Fruit fly (Drosophila melanogaster) whole organism, adult: ENCODE data around the gene Hacd1.

Source experiments
- CG11617 ChIP-seq: fragments of 200-800 bp; sonication (Bioruptor generic); optimal IDR thresholded peaks from 2 replicates; lab custom pipeline; 2017; ENCODE audit warnings: mild to moderate bottlenecking, missing biosample characterization, missing genetic modification reagents, missing genetic modification characterization
- CG12768 ChIP-seq: fragments of 200-800 bp; sonication (Bioruptor generic); optimal IDR thresholded peaks from 2 replicates; lab custom pipeline; 2017; ENCODE audit warnings: missing biosample characterization, missing genetic modification characterization, mild to moderate bottlenecking, moderate library complexity, missing genetic modification reagents
- CG14711 ChIP-seq: fragments of 200-800 bp; sonication (Bioruptor generic); optimal IDR thresholded peaks from 2 replicates; lab custom pipeline; 2018; ENCODE audit warnings: missing biosample characterization, mild to moderate bottlenecking, missing genetic modification characterization, moderate library complexity
- CG1620 ChIP-seq: fragments of 200-800 bp; sonication (Bioruptor generic); optimal IDR thresholded peaks from 2 replicates; lab custom pipeline; 2016; ENCODE audit warnings: missing biosample characterization, missing genetic modification characterization
- CG33017 ChIP-seq: fragments of 200-800 bp; sonication (Bioruptor generic); optimal IDR thresholded peaks from 2 replicates; lab custom pipeline; 2018; ENCODE audit warnings: missing biosample characterization, mild to moderate bottlenecking, missing genetic modification characterization, moderate library complexity
- CG5204 ChIP-seq: fragments of 200-800 bp; sonication (Bioruptor generic); optimal IDR thresholded peaks from 2 replicates; lab custom pipeline; 2016; ENCODE audit warnings: missing biosample characterization, missing genetic modification characterization
- CG7045 ChIP-seq: fragments of 200-800 bp; sonication (Bioruptor generic); optimal IDR thresholded peaks from 2 replicates; lab custom pipeline; 2017; ENCODE audit warnings: missing biosample characterization, mild to moderate bottlenecking, missing genetic modification characterization
- CG7101 ChIP-seq: fragments of 200-800 bp; sonication (Bioruptor generic); optimal IDR thresholded peaks from 2 replicates; lab custom pipeline; 2018; ENCODE audit warnings: missing biosample characterization, mild to moderate bottlenecking, missing genetic modification characterization, moderate library complexity
- Clk ChIP-seq: fragments of 200-800 bp; sonication (Bioruptor generic); optimal IDR thresholded peaks from 2 replicates; lab custom pipeline; 2017; ENCODE audit warnings: missing biosample characterization, missing genetic modification characterization
- Crg-1 ChIP-seq: fragments of 200-800 bp; sonication (Bioruptor generic); optimal IDR thresholded peaks from 2 replicates; lab custom pipeline; 2016; ENCODE audit warnings: missing biosample characterization, missing genetic modification characterization
- Hr96 ChIP-seq: fragments of 200-800 bp; sonication (Bioruptor generic); optimal IDR thresholded peaks from 2 replicates; lab custom pipeline; 2016; ENCODE audit warnings: missing biosample characterization, missing genetic modification characterization
- Mnt ChIP-seq: fragments of 200-800 bp; sonication (Bioruptor generic); optimal IDR thresholded peaks from 2 replicates; lab custom pipeline; 2016; ENCODE audit warnings: missing biosample characterization, mild to moderate bottlenecking, missing genetic modification characterization
- bab1 ChIP-seq: fragments of 200-800 bp; sonication (Bioruptor generic); optimal IDR thresholded peaks from 3 replicates; lab custom pipeline; 2019; ENCODE audit warnings: missing biosample characterization, mild to moderate bottlenecking, missing genetic modification characterization, moderate library complexity
- cic ChIP-seq: fragments of 200-800 bp; sonication (Bioruptor generic); optimal IDR thresholded peaks from 2 replicates; lab custom pipeline; 2017; ENCODE audit warnings: missing biosample characterization, mild to moderate bottlenecking, missing genetic modification characterization, moderate library complexity
- cnc ChIP-seq, 2 experiments: fragments of >200 bp; optimal IDR thresholded peaks; 2 replicates each; lab custom pipeline; 2017
- kay ChIP-seq: fragments of 200-800 bp; sonication (Bioruptor generic); peaks from one replicate; lab custom pipeline; 2016; ENCODE audit warnings: missing biosample characterization, missing genetic modification characterization, borderline replicate concordance
- ovo ChIP-seq: fragments of 200-800 bp; sonication (Bioruptor generic); optimal IDR thresholded peaks from 2 replicates; lab custom pipeline; 2016; ENCODE audit warnings: missing biosample characterization, missing genetic modification characterization
- pad ChIP-seq: fragments of 200-800 bp; sonication (Bioruptor generic); optimal IDR thresholded peaks from 3 replicates; lab custom pipeline; 2017; ENCODE audit warnings: missing biosample characterization, missing genetic modification characterization, mild to moderate bottlenecking, moderate library complexity, missing genetic modification reagents
- tj ChIP-seq: fragments of 200-800 bp; sonication (Bioruptor generic); optimal IDR thresholded peaks from 3 replicates; lab custom pipeline; 2017; ENCODE audit warnings: missing biosample characterization, mild to moderate bottlenecking, missing genetic modification characterization, moderate library complexity
- toe ChIP-seq: fragments of 200-800 bp; sonication (Bioruptor generic); optimal IDR thresholded peaks from 2 replicates; lab custom pipeline; 2016; ENCODE audit warnings: missing biosample characterization, missing genetic modification characterization

The Hacd1 gene

DNA sequence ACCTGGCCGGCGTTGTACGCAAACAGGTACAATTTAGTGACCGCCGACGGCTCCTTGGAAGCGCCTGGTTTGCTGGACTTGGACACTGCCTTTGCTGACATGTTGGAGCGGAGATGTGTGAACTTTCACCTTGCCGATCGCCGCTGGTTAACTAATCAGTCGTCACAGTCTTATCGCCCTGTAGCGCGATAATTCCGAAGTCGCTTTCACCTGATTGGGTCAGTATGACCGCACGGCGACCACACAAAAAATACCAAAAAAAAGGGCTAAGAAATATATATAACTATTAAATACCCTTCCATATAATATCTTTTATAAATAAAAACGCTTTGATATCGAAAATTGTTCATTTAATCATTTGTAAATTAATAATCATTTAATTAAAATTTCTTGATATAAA is at the start of gene Hacd1:
Hacd1 (minus strand) TSS at position 216 of the 400 bp plus-strand sequence.
- no peak for TF ChIP-seq cnc (optimal IDR thresholded peaks at IDR 0.05; lab: Kevin White, UChicago)
- TF ChIP-seq kay (GFP tag; lab: Kevin White, UChicago): no peak
- peak; percentile 41 for TF ChIP-seq CG7045 (GFP tag; lab: Kevin White, UChicago)
- TF ChIP-seq Mnt (GFP tag; lab: Kevin White, UChicago): peak; percentile 5
- TF ChIP-seq CG12768 (GFP tag; lab: Kevin White, UChicago): peak; percentile 70
- TF ChIP-seq Clk (GFP tag; lab: Kevin White, UChicago): no peak
- TF ChIP-seq CG7101 (tag; lab: Kevin White, UChicago): no peak
- TF ChIP-seq CG1620 (GFP tag; lab: Kevin White, UChicago): no peak
- TF ChIP-seq bab1 (GFP tag; lab: Kevin White, UChicago): peak; percentile 38
- no peak for TF ChIP-seq CG14711 (tag; lab: Kevin White, UChicago)
- TF ChIP-seq CG11617: no peak
- no peak for TF ChIP-seq Hr96 (GFP tag; lab: Kevin White, UChicago)
- no peak for TF ChIP-seq ovo (GFP tag; lab: Kevin White, UChicago)
- TF ChIP-seq CG5204: no peak
- peak; percentile 17 for TF ChIP-seq CG33017
- peak; percentile 69 for TF ChIP-seq cic (GFP tag; lab: Kevin White, UChicago)
- TF ChIP-seq pad (GFP tag; lab: Kevin White, UChicago): no peak
- no peak for TF ChIP-seq Crg-1
- TF ChIP-seq tj: no peak
- no peak for TF ChIP-seq toe (GFP tag; lab: Kevin White, UChicago)

DNA sequence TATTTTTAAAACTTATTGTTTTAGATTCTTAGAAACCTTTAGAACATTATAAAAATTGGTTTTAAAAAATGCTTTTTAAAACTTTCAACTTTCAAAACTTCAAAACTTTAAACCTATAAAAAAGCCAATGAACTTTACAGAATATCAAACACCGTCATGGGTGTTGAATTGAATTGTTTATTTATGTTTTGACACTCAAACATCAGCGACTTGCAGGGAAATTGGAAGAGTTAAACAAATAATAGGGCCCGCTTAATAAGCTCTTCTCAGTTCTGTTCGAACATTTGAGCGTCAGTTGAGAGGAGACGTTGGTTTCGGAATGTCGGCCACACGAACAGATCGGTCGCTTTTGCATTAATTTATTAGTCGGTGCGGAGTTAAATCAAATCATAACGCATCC is 47.1 kb upstream of the Hacd1 start, which contains the start of gene PLCXD:
PLCXD (plus strand) TSS at position 286 of the 400 bp plus-strand sequence.
- TF ChIP-seq Crg-1 (no peak), CG12768 (GFP tag; lab: Kevin White, UChicago) (no peak), CG5204 (no peak), bab1 (GFP tag; lab: Kevin White, UChicago) (no peak), pad (GFP tag; lab: Kevin White, UChicago) (no peak), Hr96 (GFP tag; lab: Kevin White, UChicago) (no peak), Mnt (GFP tag; lab: Kevin White, UChicago) (no peak), ovo (GFP tag; lab: Kevin White, UChicago) (no peak), tj (no peak), cic (GFP tag; lab: Kevin White, UChicago) (no peak), CG14711 (tag; lab: Kevin White, UChicago) (no peak), kay (GFP tag; lab: Kevin White, UChicago) (no peak), CG7045 (GFP tag; lab: Kevin White, UChicago) (no peak), CG33017 (no peak), toe (GFP tag; lab: Kevin White, UChicago) (no peak), CG11617 (no peak)

DNA sequence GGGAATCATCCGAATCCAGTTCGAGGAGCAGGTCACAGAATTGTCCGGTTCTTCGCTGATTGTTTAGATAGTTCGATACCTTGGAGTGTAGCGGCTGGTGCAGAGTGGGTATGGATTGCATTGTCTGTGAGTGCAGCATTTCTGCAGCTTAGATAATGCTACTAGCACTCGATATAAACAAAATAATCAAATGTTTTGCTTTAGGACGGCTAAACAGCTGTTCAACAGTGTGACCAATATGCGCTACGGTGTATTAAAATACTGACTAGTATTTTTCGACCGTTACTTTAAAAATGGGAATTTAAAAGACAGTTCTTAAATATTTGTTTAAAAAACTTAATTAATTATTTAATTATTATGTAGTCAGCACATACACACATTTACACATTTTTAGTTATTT is 46.7 kb upstream of the Hacd1 start, which contains the start of gene Plzf:
Plzf (minus strand) TSS at position 196 of the 400 bp plus-strand sequence.
- TF ChIP-seq pad (GFP tag; lab: Kevin White, UChicago) (no peak), cic (GFP tag; lab: Kevin White, UChicago) (no peak), CG5204 (no peak), CG11617 (no peak), CG33017 (no peak), Clk (GFP tag; lab: Kevin White, UChicago) (no peak), CG7045 (GFP tag; lab: Kevin White, UChicago) (no peak), kay (GFP tag; lab: Kevin White, UChicago) (no peak), ovo (GFP tag; lab: Kevin White, UChicago) (no peak), CG14711 (tag; lab: Kevin White, UChicago) (no peak), Mnt (GFP tag; lab: Kevin White, UChicago) (no peak), CG7101 (tag; lab: Kevin White, UChicago) (no peak), bab1 (GFP tag; lab: Kevin White, UChicago) (no peak)

DNA sequence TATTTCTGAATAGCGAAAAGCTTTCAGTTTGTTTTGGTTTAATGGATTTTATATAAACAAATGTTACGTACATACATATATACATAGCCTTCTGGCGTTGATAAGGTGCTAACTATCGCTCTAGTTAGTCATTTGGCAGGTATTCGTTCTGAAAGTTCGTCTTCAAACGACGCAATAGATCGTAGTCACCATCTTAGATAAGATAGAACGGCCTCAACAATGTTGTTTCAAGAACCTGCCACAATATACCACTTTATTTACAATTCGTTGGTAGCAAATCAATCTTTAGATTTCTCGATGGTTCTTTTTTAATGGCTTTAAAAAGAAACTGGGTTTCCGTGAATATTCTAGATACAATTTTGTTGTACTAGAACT is 44.8 kb upstream of the Hacd1 start:
- TF ChIP-seq tj (no peak), Hr96 (GFP tag; lab: Kevin White, UChicago) (no peak), CG14711 (tag; lab: Kevin White, UChicago) (no peak), ovo (GFP tag; lab: Kevin White, UChicago) (no peak), cnc (optimal IDR thresholded peaks at IDR 0.05; lab: Kevin White, UChicago) (no peak), CG7045 (GFP tag; lab: Kevin White, UChicago) (no peak), CG7101 (tag; lab: Kevin White, UChicago) (no peak), CG12768 (GFP tag; lab: Kevin White, UChicago) (no peak), CG33017 (no peak), CG5204 (no peak)

DNA sequence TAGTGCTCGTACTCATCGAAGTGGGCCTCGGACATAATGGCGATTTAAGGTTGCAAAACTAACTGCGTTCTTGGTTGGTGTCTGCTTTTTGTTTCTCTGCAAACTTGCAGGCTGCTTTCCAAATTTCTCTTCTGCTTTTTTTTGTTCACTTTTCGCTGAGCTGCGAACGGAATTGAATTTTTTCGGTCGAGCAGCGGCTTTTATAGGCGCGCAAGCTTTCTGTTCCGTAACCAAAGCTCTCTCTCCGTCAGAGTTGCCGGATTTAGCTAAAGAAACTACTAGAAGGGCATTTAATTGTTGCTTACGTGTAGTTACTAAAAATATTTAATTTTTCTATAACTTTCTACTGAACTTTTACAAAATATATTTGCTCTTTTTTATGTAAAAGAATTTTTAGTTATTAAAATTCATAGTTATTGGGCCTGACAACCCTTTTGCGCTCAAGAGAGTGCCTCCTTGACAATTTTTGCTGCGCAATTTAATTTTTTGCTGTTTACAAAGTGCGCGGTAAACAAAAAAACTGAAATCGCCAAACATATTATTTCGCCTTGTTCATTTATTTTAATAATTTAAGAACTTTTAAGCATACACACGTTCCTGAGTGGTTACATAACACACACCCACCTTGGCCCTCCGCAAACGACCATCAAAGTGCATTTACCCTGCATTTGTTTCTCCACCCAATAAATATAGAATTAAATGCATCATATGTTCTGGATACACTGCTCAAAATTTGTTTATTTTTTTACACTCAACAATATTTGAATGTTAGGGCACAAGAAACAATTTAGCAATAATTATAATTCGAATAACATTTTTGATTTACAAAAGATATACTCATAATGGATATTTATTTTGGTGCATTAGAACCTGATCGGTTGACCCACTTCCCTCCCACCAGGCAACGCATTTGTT is 44.1 kb upstream of the Hacd1 start, which contains the start of gene CG6770:
CG6770 (minus strand) TSS at position 178 of the 915 bp plus-strand sequence.
- TF ChIP-seq toe (GFP tag; lab: Kevin White, UChicago) (peak; percentile 85), CG5204 (peak; percentile 85), CG33017 (peak; percentile 97), bab1 (GFP tag; lab: Kevin White, UChicago) (peak; percentile 89), CG11617 (peak; percentile 95), Clk (GFP tag; lab: Kevin White, UChicago) (no peak), Mnt (GFP tag; lab: Kevin White, UChicago) (peak; percentile 70), kay (GFP tag; lab: Kevin White, UChicago) (peak; percentile 93), pad (GFP tag; lab: Kevin White, UChicago) (peak; percentile 43), cic (GFP tag; lab: Kevin White, UChicago) (peak; percentile 45), CG7101 (tag; lab: Kevin White, UChicago) (peak; percentile 97), CG1620 (GFP tag; lab: Kevin White, UChicago) (peak; percentile 79), CG7045 (GFP tag; lab: Kevin White, UChicago) (peak; percentile 82), cnc (optimal IDR thresholded peaks at IDR 0.05; lab: Kevin White, UChicago) (no peak), CG12768 (GFP tag; lab: Kevin White, UChicago) (peak; percentile 92), Hr96 (GFP tag; lab: Kevin White, UChicago) (peak; percentile 75), ovo (GFP tag; lab: Kevin White, UChicago) (peak; percentile 27), CG14711 (tag; lab: Kevin White, UChicago) (peak; percentile 100), tj (peak; percentile 96), Crg-1 (peak; percentile 74)
